Worm (Caenorhabditis elegans) whole organism, early embryonic: Measurements from ENCODE around the gene ZK512.1.

Source experiments
- B0310.2 ChIP-seq: sonication (generic microtip); optimal IDR thresholded peaks from 2 replicates; lab custom pipeline; 2016; ENCODE audit warnings: mild to moderate bottlenecking, missing genetic modification characterization, missing compliant biosample characterization
- F13C5.2 ChIP-seq: sonication (generic microtip); optimal IDR thresholded peaks from 2 replicates; lab custom pipeline; 2017; ENCODE audit warnings: mild to moderate bottlenecking, missing genetic modification characterization, inconsistent platforms, missing compliant biosample characterization
- aly-1 ChIP-seq: sonication (generic microtip); optimal IDR thresholded peaks from 2 replicates; lab custom pipeline; 2016; ENCODE audit warnings: missing genetic modification characterization, missing compliant biosample characterization
- ama-1 ChIP-seq: fragments of 150-350 bp; optimal IDR thresholded peaks from 2 replicates; lab custom pipeline; 2014
- ceh-13 ChIP-seq: fragments of 200-800 bp; sonication (Bioruptor generic); optimal IDR thresholded peaks from 2 replicates; lab custom pipeline; 2018; ENCODE audit warnings: mild to moderate bottlenecking, missing genetic modification characterization, missing compliant biosample characterization
- ceh-36 ChIP-seq: sonication (generic microtip); optimal IDR thresholded peaks from 2 replicates; lab custom pipeline; 2016; ENCODE audit warnings: missing genetic modification characterization, inconsistent platforms, missing compliant biosample characterization
- ets-7 ChIP-seq: sonication (generic microtip); optimal IDR thresholded peaks from 2 replicates; lab custom pipeline; 2016; ENCODE audit warnings: missing genotype, missing genetic modification characterization, missing compliant biosample characterization
- flt-1 ChIP-seq: fragments of 200-800 bp; sonication (Bioruptor generic); IDR thresholded peaks from 2 replicates; pipeline ENCODE4 v1.3.6; 2022; ENCODE audit warnings: missing genetic modification characterization, missing compliant biosample characterization
- hmbx-1 ChIP-seq: sonication (generic microtip); optimal IDR thresholded peaks from 2 replicates; lab custom pipeline; 2016; ENCODE audit warnings: mild to moderate bottlenecking, missing genetic modification characterization, missing compliant biosample characterization
- hmg-4 ChIP-seq: fragments of 200-800 bp; sonication (Bioruptor generic); optimal IDR thresholded peaks from 2 replicates; lab custom pipeline; 2018; ENCODE audit warnings: mild to moderate bottlenecking, missing genetic modification characterization, missing compliant biosample characterization
- hnd-1 ChIP-seq: sonication (generic microtip); optimal IDR thresholded peaks from 2 replicates; lab custom pipeline; 2016; ENCODE audit warnings: missing genetic modification characterization, missing compliant biosample characterization
- pes-1 ChIP-seq: fragments of 200-800 bp; sonication (Bioruptor generic); IDR thresholded peaks from 2 replicates; pipeline ENCODE4 v1.3.6; 2022; ENCODE audit warnings: missing genetic modification reagents, missing genetic modification characterization, missing compliant biosample characterization
- scrt-1 ChIP-seq: fragments of 200-800 bp; sonication (Bioruptor generic); IDR thresholded peaks from 2 replicates; pipeline ENCODE4 v1.3.6; 2022; ENCODE audit warnings: missing genetic modification characterization, missing compliant biosample characterization
- sea-1 ChIP-seq: fragments of 200-800 bp; sonication (Bioruptor generic); conservative IDR thresholded peaks from 2 replicates; pipeline ENCODE4 v1.3.6; 2022; ENCODE audit warnings: missing genetic modification characterization, missing compliant biosample characterization
- tbx-11 ChIP-seq: fragments of 200-800 bp; sonication (Bioruptor generic); IDR thresholded peaks from 2 replicates; pipeline ENCODE4 v1.3.6; 2022; ENCODE audit warnings: missing genetic modification characterization, missing compliant biosample characterization
- tbx-37 ChIP-seq: fragments of 200-800 bp; sonication (Bioruptor generic); conservative IDR thresholded peaks from 2 replicates; pipeline ENCODE4 v1.3.6; 2022; ENCODE audit warnings: missing genetic modification reagents, missing genetic modification characterization, missing compliant biosample characterization
- tra-4 ChIP-seq: sonication (generic microtip); optimal IDR thresholded peaks from 2 replicates; lab custom pipeline; 2017; ENCODE audit warnings: missing genetic modification characterization, missing compliant biosample characterization

Gene ZK512.1

ce11 chrIII:9105653-9106052 is 9.1 kb upstream of the ZK512.1 start:
- TF ChIP-seq ama-1 = no peak

- no peak for TF ChIP-seq B0310.2 (tag; lab: Kevin White, UChicago)
- TF ChIP-seq flt-1 (GFP tag; lab: Robert Waterston, UW) = no peak
- TF ChIP-seq tbx-37 (GFP tag; lab: Robert Waterston, UW) = no peak
- TF ChIP-seq tbx-11 = no peak
Measured at ce11 chrIII:9109172-9109571, 5.6 kb upstream of the ZK512.1 start, which contains the start of gene cya-1. Gene cya-1, minus strand, starts transcription at chrIII:9109272.

ce11 chrIII:9109726-9110125 is 5.0 kb upstream of the ZK512.1 start:
- TF ChIP-seq tbx-37 (GFP tag; lab: Robert Waterston, UW) = no peak
- TF ChIP-seq ceh-36 (tag; lab: Kevin White, UChicago) = peak; percentile 16

ce11 chrIII:9110270-9110669 is 4.5 kb upstream of the ZK512.1 start:
- no peak for TF ChIP-seq hmbx-1
- TF ChIP-seq pes-1 = no peak
- no peak for TF ChIP-seq tbx-11

ce11 chrIII:9110914-9111313 is 3.8 kb upstream of the ZK512.1 start:
- TF ChIP-seq scrt-1 = peak; percentile 69; the same call in 1 of the 2 replicates
- peak; percentile 53 for TF ChIP-seq flt-1 (GFP tag; lab: Robert Waterston, UW)
- peak; percentile 77 for TF ChIP-seq pes-1
- TF ChIP-seq tbx-37 (GFP tag; lab: Robert Waterston, UW) = 0 out of 2 replicates have a peak, but pooled peaks have one; percentile 35

- TF ChIP-seq tbx-11 = no peak
- TF ChIP-seq ets-7 (tag; lab: Kevin White, UChicago) = no peak
- no peak for TF ChIP-seq ceh-36 (tag; lab: Kevin White, UChicago)
- TF ChIP-seq sea-1 (GFP tag; lab: Robert Waterston, UW) = no peak
- TF ChIP-seq hmg-4 (GFP tag; lab: Kevin White, UChicago) = peak; percentile 80
- peak; percentile 19 for TF ChIP-seq aly-1 (tag; lab: Kevin White, UChicago)
- TF ChIP-seq scrt-1 = no peak
- peak; percentile 67 for TF ChIP-seq F13C5.2
- TF ChIP-seq B0310.2 (tag; lab: Kevin White, UChicago) = no peak
- no peak for TF ChIP-seq hmbx-1
- TF ChIP-seq tra-4 (tag; lab: Kevin White, UChicago) = no peak
- TF ChIP-seq flt-1 (GFP tag; lab: Robert Waterston, UW) = no peak
- TF ChIP-seq hnd-1 (tag; lab: Kevin White, UChicago) = no peak
- TF ChIP-seq tbx-37 (GFP tag; lab: Robert Waterston, UW) = no peak
- TF ChIP-seq pes-1 = no peak
- no peak for TF ChIP-seq ceh-13 (GFP tag; lab: Kevin White, UChicago)
- TF ChIP-seq ama-1 = no peak
Measured at ce11 chrIII:9112479-9112878, 2.3 kb upstream of the ZK512.1 start.

ce11 chrIII:9114076-9114475 is 673 bp upstream of the ZK512.1 start:
- TF ChIP-seq ets-7 (tag; lab: Kevin White, UChicago) = no peak
- TF ChIP-seq flt-1 (GFP tag; lab: Robert Waterston, UW) = no peak
- no peak for TF ChIP-seq scrt-1
- no peak for TF ChIP-seq tra-4 (tag; lab: Kevin White, UChicago)
- TF ChIP-seq B0310.2 (tag; lab: Kevin White, UChicago) = no peak
- TF ChIP-seq hmg-4 (GFP tag; lab: Kevin White, UChicago) = no peak
- no peak for TF ChIP-seq F13C5.2
- TF ChIP-seq ceh-13 (GFP tag; lab: Kevin White, UChicago) = no peak
- TF ChIP-seq ceh-36 (tag; lab: Kevin White, UChicago) = no peak
- no peak for TF ChIP-seq sea-1 (GFP tag; lab: Robert Waterston, UW)
- TF ChIP-seq hmbx-1 = no peak
- no peak for TF ChIP-seq aly-1 (tag; lab: Kevin White, UChicago)

ce11 chrIII:9115745-9116144 is 996 bp downstream of the ZK512.1 start:
- no peak for TF ChIP-seq ets-7 (tag; lab: Kevin White, UChicago)
- no peak for TF ChIP-seq flt-1 (GFP tag; lab: Robert Waterston, UW)
- TF ChIP-seq sea-1 (GFP tag; lab: Robert Waterston, UW) = no peak
- no peak for TF ChIP-seq F13C5.2
- TF ChIP-seq tra-4 (tag; lab: Kevin White, UChicago) = no peak
- TF ChIP-seq hmg-4 (GFP tag; lab: Kevin White, UChicago) = no peak
- no peak for TF ChIP-seq B0310.2 (tag; lab: Kevin White, UChicago)
- TF ChIP-seq ceh-13 (GFP tag; lab: Kevin White, UChicago) = no peak
- TF ChIP-seq tbx-37 (GFP tag; lab: Robert Waterston, UW) = no peak
- no peak for TF ChIP-seq ceh-36 (tag; lab: Kevin White, UChicago)

- TF ChIP-seq F13C5.2 (no peak), ets-7 (tag; lab: Kevin White, UChicago) (no peak), sea-1 (GFP tag; lab: Robert Waterston, UW) (no peak)
Measured at ce11 chrIII:9118314-9118850, 3.6 kb downstream of the ZK512.1 start, which contains the start of gene grl-11. Gene grl-11, minus strand, starts transcription at chrIII:9118364.
